Fruit fly (Drosophila melanogaster) whole organism, adult: ENCODE measurements around the gene Atg18b.

Experiments
- CG12768 ChIP-seq: fragments of 200-800 bp; sonication (Bioruptor generic); optimal IDR thresholded peaks from 2 replicates; lab custom pipeline; 2017; ENCODE audit warnings: missing biosample characterization, missing genetic modification characterization, mild to moderate bottlenecking, moderate library complexity, missing genetic modification reagents
- CG5204 ChIP-seq: fragments of 200-800 bp; sonication (Bioruptor generic); optimal IDR thresholded peaks from 2 replicates; lab custom pipeline; 2016; ENCODE audit warnings: missing biosample characterization, missing genetic modification characterization
- Clk ChIP-seq: fragments of 200-800 bp; sonication (Bioruptor generic); optimal IDR thresholded peaks from 2 replicates; lab custom pipeline; 2017; ENCODE audit warnings: missing biosample characterization, missing genetic modification characterization
- Crg-1 ChIP-seq: fragments of 200-800 bp; sonication (Bioruptor generic); optimal IDR thresholded peaks from 2 replicates; lab custom pipeline; 2016; ENCODE audit warnings: missing biosample characterization, missing genetic modification characterization

DNA sequence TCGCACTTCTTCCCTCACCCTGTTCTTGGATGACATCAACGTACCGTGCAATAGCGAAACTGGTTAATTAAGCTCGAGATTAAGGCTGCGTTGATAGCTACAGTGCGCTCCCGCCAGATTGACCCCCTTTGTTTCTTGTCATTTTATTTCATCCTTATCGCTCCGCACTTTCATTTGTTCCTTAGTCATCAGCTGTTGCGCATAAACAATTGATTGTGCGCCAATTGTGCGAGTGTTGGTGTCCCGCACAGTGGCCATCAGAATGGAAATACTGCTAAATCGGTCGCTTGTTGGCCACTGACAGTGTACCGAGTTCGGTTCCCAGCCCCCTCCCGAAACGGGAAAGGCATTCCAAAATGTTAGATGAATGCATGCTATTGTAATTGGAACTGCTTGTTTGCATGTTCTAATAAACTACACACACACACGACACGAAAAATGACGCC is 709 bp downstream of the Atg18b start:
- TF ChIP-seq CG5204 (GFP tag; lab: Kevin White, UChicago) (no peak), CG12768 (GFP tag; lab: Kevin White, UChicago) (peak; percentile 47), Crg-1 (GFP tag; lab: Kevin White, UChicago) (no peak), Clk (GFP tag; lab: Kevin White, UChicago) (no peak)
